Fruit fly (Drosophila melanogaster) whole organism, embryonic: Measurements from ENCODE around the gene CG15435.
A peak's percentile ranks its signal among the peaks of the same experiment; 100 is the strongest.

Source experiments
- Bgb ChIP-seq: fragments of 200-800 bp; sonication (Bioruptor generic); IDR thresholded peaks from 2 replicates; pipeline ENCODE4 v1.3.6; 2022; ENCODE audit warnings: missing biosample characterization, missing genetic modification characterization; ENCODE audit not compliant: partially characterized antibody
- CG11456 ChIP-seq: fragments of 200-800 bp; sonication (Bioruptor generic); IDR thresholded peaks from 3 replicates; pipeline ENCODE4 v1.3.6; 2022; ENCODE audit warnings: missing biosample characterization, missing genetic modification characterization
- CG11560 ChIP-seq: fragments of 200-800 bp; sonication (Bioruptor generic); IDR thresholded peaks from 3 replicates; pipeline ENCODE4 v1.3.6; 2022; ENCODE audit warnings: missing biosample characterization, missing genetic modification characterization
- CG11723 ChIP-seq: fragments of 200-800 bp; sonication (Bioruptor generic); optimal IDR thresholded peaks from 2 replicates; lab custom pipeline; 2017; ENCODE audit warnings: missing biosample characterization, mild to moderate bottlenecking, missing genetic modification characterization
- CG13894 ChIP-seq: fragments of 200-800 bp; sonication (Bioruptor generic); optimal IDR thresholded peaks from 3 replicates; lab custom pipeline; 2018; ENCODE audit warnings: missing biosample characterization, mild to moderate bottlenecking, missing genetic modification characterization, moderate library complexity
- CG14860 ChIP-seq: fragments of 200-800 bp; sonication (Bioruptor generic); IDR thresholded peaks from 3 replicates; pipeline ENCODE4 v1.3.6; 2022; ENCODE audit warnings: missing biosample characterization, missing genetic modification characterization; ENCODE audit not compliant: partially characterized antibody
- CG15514 ChIP-seq: fragments of 200-800 bp; sonication (Bioruptor generic); optimal IDR thresholded peaks from 3 replicates; lab custom pipeline; 2017; ENCODE audit warnings: missing biosample characterization, missing genetic modification characterization, mild to moderate bottlenecking, moderate library complexity, missing genetic modification reagents
- CG15696 ChIP-seq: fragments of 200-800 bp; sonication (Bioruptor generic); optimal IDR thresholded peaks from 2 replicates; lab custom pipeline; 2019; ENCODE audit warnings: missing biosample characterization, mild to moderate bottlenecking, missing genetic modification characterization, moderate library complexity
- CG17802 ChIP-seq: fragments of 200-800 bp; sonication (Bioruptor generic); optimal IDR thresholded peaks from 2 replicates; lab custom pipeline; 2018; ENCODE audit warnings: missing biosample characterization, mild to moderate bottlenecking, missing genetic modification characterization, moderate library complexity
- CG18764 ChIP-seq: fragments of 200-800 bp; sonication (Bioruptor generic); optimal IDR thresholded peaks from 3 replicates; lab custom pipeline; 2016; ENCODE audit warnings: missing biosample characterization, missing genetic modification characterization
- CG3065 ChIP-seq: fragments of 200-800 bp; sonication (Bioruptor generic); optimal IDR thresholded peaks from 2 replicates; lab custom pipeline; 2016; ENCODE audit warnings: missing biosample characterization, missing genetic modification characterization
- CG32767 ChIP-seq: fragments of 200-800 bp; sonication (Bioruptor generic); IDR thresholded peaks from 2 replicates; pipeline ENCODE4 v1.3.6; 2022; ENCODE audit warnings: missing biosample characterization, missing genetic modification characterization
- CG4617 ChIP-seq: fragments of 200-800 bp; sonication (Bioruptor generic); optimal IDR thresholded peaks from 3 replicates; lab custom pipeline; 2016; ENCODE audit warnings: missing biosample characterization, missing genetic modification characterization, borderline replicate concordance
- CG9797 ChIP-seq: fragments of 200-800 bp; sonication (Bioruptor generic); optimal IDR thresholded peaks from 3 replicates; lab custom pipeline; 2018; ENCODE audit warnings: missing biosample characterization, mild to moderate bottlenecking, missing genetic modification characterization
- E2f2 ChIP-seq: fragments of 200-800 bp; sonication (Bioruptor generic); IDR thresholded peaks from 2 replicates; pipeline ENCODE4 v1.3.6; 2022; ENCODE audit warnings: missing biosample characterization, missing genetic modification characterization
- HLH3B ChIP-seq: fragments of 200-800 bp; sonication (Bioruptor generic); IDR thresholded peaks from 2 replicates; pipeline ENCODE4 v1.3.6; 2022; ENCODE audit warnings: missing biosample characterization, missing genetic modification characterization
- HmgZ ChIP-seq: fragments of 200-800 bp; sonication (Bioruptor generic); optimal IDR thresholded peaks from 2 replicates; lab custom pipeline; 2018; ENCODE audit warnings: missing biosample characterization, mild to moderate bottlenecking, missing genetic modification characterization
- Hmx ChIP-seq: fragments of 200-800 bp; sonication (Bioruptor generic); optimal IDR thresholded peaks from 2 replicates; lab custom pipeline; 2016; ENCODE audit warnings: missing biosample characterization, missing genetic modification characterization
- Hr39 ChIP-seq: fragments of >200 bp; optimal IDR thresholded peaks from 2 replicates; lab custom pipeline; 2017
- Max ChIP-seq: fragments of 200-800 bp; sonication (Bioruptor generic); optimal IDR thresholded peaks from 2 replicates; lab custom pipeline; 2016; ENCODE audit warnings: missing biosample characterization, mild to moderate bottlenecking, missing genetic modification characterization
- Med ChIP-seq: fragments of 200-800 bp; sonication (Bioruptor generic); peaks from one replicate; lab custom pipeline; 2016; ENCODE audit warnings: missing biosample characterization, missing genetic modification characterization, mild to moderate bottlenecking, inconsistent platforms, moderate library complexity
- NK7.1 ChIP-seq: fragments of 200-800 bp; sonication (Bioruptor generic); optimal IDR thresholded peaks from 3 replicates; lab custom pipeline; 2016; ENCODE audit warnings: missing biosample characterization, missing genetic modification characterization
- Nf-YA ChIP-seq: fragments of 200-800 bp; sonication (Bioruptor generic); IDR thresholded peaks from 2 replicates; pipeline ENCODE4 v1.3.6; 2022; ENCODE audit warnings: missing biosample characterization, missing genetic modification characterization
- Nf-YB ChIP-seq: fragments of 200-800 bp; sonication (Bioruptor generic); optimal IDR thresholded peaks from 3 replicates; lab custom pipeline; 2019; ENCODE audit warnings: missing biosample characterization, mild to moderate bottlenecking, missing genetic modification characterization, moderate library complexity
- Nf-YC ChIP-seq: fragments of 200-800 bp; optimal IDR thresholded peaks from 3 replicates; lab custom pipeline; 2019; ENCODE audit warnings: missing biosample characterization, mild to moderate bottlenecking, missing genetic modification characterization, moderate library complexity
- Pdp1 ChIP-seq, 2 experiments: fragments of 200-800 bp; sonication (Bioruptor generic); optimal IDR thresholded peaks; 3 replicates each; lab custom pipeline; 2016; ENCODE audit warnings: missing biosample characterization in 2 of 2, missing genetic modification characterization in 2 of 2, mild to moderate bottlenecking in 1 of 2, moderate library complexity in 1 of 2
- Sry-δ ChIP-seq: fragments of 200-800 bp; sonication (Bioruptor generic); optimal IDR thresholded peaks from 2 replicates; lab custom pipeline; 2016; ENCODE audit warnings: missing biosample characterization, missing genetic modification characterization
- Stat92E ChIP-seq, 3 experiments: fragments of >200 bp in 2 of 3; fragments of 200-800 bp in 1 of 3; sonication (Bioruptor generic) in 1 of 3; optimal IDR thresholded peaks; 2 replicates each; lab custom pipeline; 2017 to 2019; ENCODE audit warnings: missing biosample characterization in 3 of 3, missing genetic modification characterization in 3 of 3, mild to moderate bottlenecking in 1 of 3, moderate library complexity in 1 of 3
- TFAM ChIP-seq: fragments of 200-800 bp; sonication (Bioruptor generic); optimal IDR thresholded peaks from 2 replicates; lab custom pipeline; 2017; ENCODE audit warnings: missing biosample characterization, missing genetic modification characterization, inconsistent platforms
- YL-1 ChIP-seq: fragments of 200-800 bp; sonication (Bioruptor generic); optimal IDR thresholded peaks from 3 replicates; lab custom pipeline; 2017; ENCODE audit warnings: missing biosample characterization, mild to moderate bottlenecking, missing genetic modification characterization
- bowl ChIP-seq: fragments of 200-800 bp; sonication (Bioruptor generic); IDR thresholded peaks from 2 replicates; pipeline ENCODE4 v1.3.6; 2022; ENCODE audit warnings: missing biosample characterization, missing genetic modification characterization
- br ChIP-seq: fragments of >200 bp; optimal IDR thresholded peaks from 2 replicates; lab custom pipeline; 2017
- corto ChIP-seq: fragments of 200-800 bp; sonication (Bioruptor generic); optimal IDR thresholded peaks from 2 replicates; lab custom pipeline; 2016; ENCODE audit warnings: missing biosample characterization, mild to moderate bottlenecking, missing genetic modification characterization, moderate library complexity
- crol ChIP-seq: fragments of 200-800 bp; sonication (Bioruptor generic); IDR thresholded peaks from 2 replicates; pipeline ENCODE4 v1.3.6; 2022; ENCODE audit warnings: missing biosample characterization, missing genetic modification characterization
- dati ChIP-seq: fragments of 200-800 bp; sonication (Bioruptor generic); IDR thresholded peaks from 2 replicates; pipeline ENCODE4 v1.3.6; 2022; ENCODE audit warnings: missing biosample characterization, missing genetic modification characterization
- dm ChIP-seq: fragments of 200-800 bp; sonication (Bioruptor generic); optimal IDR thresholded peaks from 3 replicates; lab custom pipeline; 2016; ENCODE audit warnings: missing biosample characterization, missing genetic modification characterization
- dmrt99B ChIP-seq: fragments of 200-800 bp; sonication (Bioruptor generic); optimal IDR thresholded peaks from 2 replicates; lab custom pipeline; 2018; ENCODE audit warnings: missing biosample characterization, mild to moderate bottlenecking, missing genetic modification characterization, moderate library complexity
- dpn ChIP-seq, 2 experiments: fragments of 200-800 bp; sonication (Bioruptor generic); optimal IDR thresholded peaks; 3 replicates each; lab custom pipeline; 2016; ENCODE audit warnings: missing biosample characterization in 2 of 2, missing genetic modification characterization in 2 of 2
- fd96Cb ChIP-seq: fragments of 200-800 bp; sonication (Bioruptor generic); optimal IDR thresholded peaks from 2 replicates; lab custom pipeline; 2018; ENCODE audit warnings: missing biosample characterization, mild to moderate bottlenecking, missing genetic modification characterization, moderate library complexity
- gem ChIP-seq: fragments of 200-800 bp; sonication (Bioruptor generic); optimal IDR thresholded peaks from 2 replicates; lab custom pipeline; 2019; ENCODE audit warnings: missing biosample characterization, mild to moderate bottlenecking, missing genetic modification characterization, moderate library complexity
- her ChIP-seq: fragments of 200-800 bp; sonication (Bioruptor generic); optimal IDR thresholded peaks from 2 replicates; lab custom pipeline; 2016; ENCODE audit warnings: missing biosample characterization, missing genetic modification characterization
- hth ChIP-seq: fragments of >200 bp; optimal IDR thresholded peaks from 2 replicates; lab custom pipeline; 2017; ENCODE audit warnings: inconsistent platforms
- nerfin-1 ChIP-seq: fragments of 200-800 bp; sonication (Bioruptor generic); optimal IDR thresholded peaks from 3 replicates; lab custom pipeline; 2019; ENCODE audit warnings: missing biosample characterization, mild to moderate bottlenecking, missing genetic modification characterization, moderate library complexity
- nom ChIP-seq: fragments of 200-800 bp; sonication (Bioruptor generic); optimal IDR thresholded peaks from 2 replicates; lab custom pipeline; 2017; ENCODE audit warnings: missing biosample characterization, missing genetic modification characterization, mild to moderate bottlenecking, moderate library complexity, missing genetic modification reagents
- oc ChIP-seq: fragments of 200-800 bp; sonication (Bioruptor generic); optimal IDR thresholded peaks from 2 replicates; lab custom pipeline; 2018; ENCODE audit warnings: missing biosample characterization, mild to moderate bottlenecking, missing genetic modification characterization, moderate library complexity
- otp ChIP-seq: fragments of 200-800 bp; sonication (Bioruptor generic); IDR thresholded peaks from 3 replicates; pipeline ENCODE4, ENCODE4 v1.3.6; 2022; ENCODE audit warnings: missing biosample characterization, missing genetic modification characterization
- sc ChIP-seq, 3 experiments: fragments of >200 bp in 2 of 3; fragments of 200-800 bp in 1 of 3; sonication (Bioruptor generic) in 1 of 3; optimal IDR thresholded peaks; 2 replicates in 2 of 3; 3 replicates in 1 of 3; lab custom pipeline; 2017; ENCODE audit warnings: mild to moderate bottlenecking in 1 of 3, missing biosample characterization in 1 of 3, missing genetic modification characterization in 1 of 3, missing genetic modification reagents in 1 of 3
- sim ChIP-seq: fragments of 200-800 bp; sonication (Bioruptor generic); IDR thresholded peaks from 2 replicates; pipeline ENCODE4 v1.3.6; 2022; ENCODE audit warnings: missing biosample characterization, missing genetic modification characterization
- sug ChIP-seq: fragments of 200-800 bp; optimal IDR thresholded peaks from 2 replicates; lab custom pipeline; 2019; ENCODE audit warnings: missing biosample characterization, mild to moderate bottlenecking, missing genetic modification characterization, moderate library complexity
- zen2 ChIP-seq: fragments of 200-800 bp; sonication (Bioruptor generic); IDR thresholded peaks from 3 replicates; pipeline ENCODE4 v1.3.6; 2022; ENCODE audit warnings: missing biosample characterization, missing genetic modification characterization; ENCODE audit not compliant: partially characterized antibody
- zfh1 ChIP-seq: fragments of 200-800 bp; sonication (Bioruptor generic); IDR thresholded peaks from 3 replicates; pipeline ENCODE4 v1.3.6; 2022; ENCODE audit warnings: missing biosample characterization, missing genetic modification characterization

The CG15435 gene

dm6 chr2L:4444457-4444856 is 15.1 kb upstream of the CG15435 start, which contains the start of the genes morgue and Elp3 (continued):
- TF ChIP-seq CG14860: peak; percentile 72
- peak; percentile 86 for TF ChIP-seq CG4617 (GFP tag; lab: Kevin White, UChicago)
- peak; percentile 89 for TF ChIP-seq dm (GFP tag; lab: Kevin White, UChicago)
- peak; percentile 26 for TF ChIP-seq HmgZ (tag; lab: Kevin White, UChicago)
- no peak for TF ChIP-seq CG13894 (tag; lab: Kevin White, UChicago)
- no peak for TF ChIP-seq nerfin-1 (tag; lab: Kevin White, UChicago)
- TF ChIP-seq Nf-YA: no peak
- peak; percentile 71 for TF ChIP-seq CG9797
- TF ChIP-seq Bgb (GFP tag; lab: Robert Waterston, UW): peak; percentile 82
- TF ChIP-seq Sry-δ: peak; percentile 61
- peak; percentile 22; the same call in 1 of the 2 replicates for TF ChIP-seq CG32767 (GFP tag; lab: Robert Waterston, UW)
- peak; percentile 15 for TF ChIP-seq Nf-YC (tag; lab: Kevin White, UChicago)
- no peak for TF ChIP-seq CG11723 (GFP tag; lab: Kevin White, UChicago)
- no peak for TF ChIP-seq Hr39 (lab: Kevin White, UChicago)
- TF ChIP-seq Stat92E (GFP tag; optimal IDR thresholded peaks at IDR 0.05; lab: Kevin White, UChicago): peak in 1 of 3 experiments; percentile 23
- no peak for TF ChIP-seq NK7.1 (GFP tag; lab: Kevin White, UChicago)
- TF ChIP-seq zen2 (GFP tag; lab: Robert Waterston, UW): peak; percentile 79
- TF ChIP-seq oc: no peak
- no peak for TF ChIP-seq CG3065 (GFP tag; lab: Kevin White, UChicago)
- TF ChIP-seq CG15514 (GFP tag; lab: Kevin White, UChicago): peak; percentile 51
- no peak for TF ChIP-seq sim (GFP tag; lab: Robert Waterston, UW)
- TF ChIP-seq hth: no peak
- no peak for TF ChIP-seq otp (GFP tag; lab: Robert Waterston, UW)
- no peak for TF ChIP-seq sc (optimal IDR thresholded peaks at IDR 0.05; lab: Kevin White, UChicago)
- no peak for TF ChIP-seq sc (GFP tag; optimal IDR thresholded peaks at IDR 0.05; lab: Kevin White, UChicago)
- TF ChIP-seq E2f2 (GFP tag; lab: Robert Waterston, UW): peak; percentile 39; the same call in 1 of the 2 replicates
- TF ChIP-seq corto (GFP tag; lab: Kevin White, UChicago): no peak
- TF ChIP-seq CG18764 (GFP tag; lab: Kevin White, UChicago): no peak
- no peak for TF ChIP-seq dati (GFP tag; lab: Robert Waterston, UW)
- no peak for TF ChIP-seq her (GFP tag; lab: Kevin White, UChicago)
- no peak for TF ChIP-seq Hmx (GFP tag; lab: Kevin White, UChicago)
- TF ChIP-seq gem: no peak
- no peak for TF ChIP-seq CG17802 (tag; lab: Kevin White, UChicago)
- no peak for TF ChIP-seq Nf-YB (GFP tag; lab: Kevin White, UChicago)
- TF ChIP-seq TFAM (GFP tag; lab: Kevin White, UChicago): no peak
- no peak for TF ChIP-seq bowl (GFP tag; lab: Robert Waterston, UW)
- no peak for TF ChIP-seq nom (GFP tag; lab: Kevin White, UChicago)
- TF ChIP-seq Pdp1 (GFP tag; optimal IDR thresholded peaks at IDR 0.05; lab: Kevin White, UChicago): peak in 1 of 2 experiments; percentile 30
- TF ChIP-seq CG11456 (GFP tag; lab: Robert Waterston, UW): no peak
- no peak for TF ChIP-seq br
- TF ChIP-seq Max (GFP tag; lab: Kevin White, UChicago): peak; percentile 58
- TF ChIP-seq CG11560 (tag; lab: Robert Waterston, UW): peak; percentile 60; the same call in 1 of the 3 replicates
- peak; percentile 89 for TF ChIP-seq YL-1 (GFP tag; lab: Kevin White, UChicago)
- TF ChIP-seq fd96Cb (tag; lab: Kevin White, UChicago): no peak
- no peak for TF ChIP-seq dmrt99B
- TF ChIP-seq sug (tag; lab: Kevin White, UChicago): peak; percentile 16
- no peak for TF ChIP-seq zfh1 (GFP tag; lab: Robert Waterston, UW)
- no peak for TF ChIP-seq CG15696 (tag; lab: Kevin White, UChicago)
- TF ChIP-seq HLH3B (GFP tag; lab: Robert Waterston, UW): no peak
- no peak for TF ChIP-seq crol (GFP tag; lab: Robert Waterston, UW)
- TF ChIP-seq dpn (GFP tag; optimal IDR thresholded peaks at IDR 0.05; lab: Kevin White, UChicago): no peak
- peak; percentile 73 for TF ChIP-seq Med (GFP tag; lab: Kevin White, UChicago)
